Fruit fly (Drosophila melanogaster): Measurements from ENCODE around the gene twin.

The twin gene

dm6 chr3R:24221334-24222302 is at the start of gene twin:
Gene twin (minus strand): TSS chr3R:24221965.
- TF ChIP-seq CG8159 (tag; optimal IDR thresholded peaks at IDR 0.05), result peak; percentile 18
- TF ChIP-seq CG17806 (tag; optimal IDR thresholded peaks at IDR 0.05), result peak; percentile 13
- TF ChIP-seq CG32121 (GFP tag; IDR thresholded peaks at IDR 0.05), result peak; percentile 64; the same call in 1 of the 2 replicates
- TF ChIP-seq CG9948 (tag; optimal IDR thresholded peaks at IDR 0.05), result peak; percentile 32
- TF ChIP-seq CG8301 (tag; optimal IDR thresholded peaks at IDR 0.05), result peak; percentile 0
- no peak for TF ChIP-seq gl (tag; optimal IDR thresholded peaks at IDR 0.05)
- TF ChIP-seq Pif1A (GFP tag; optimal IDR thresholded peaks at IDR 0.05), result no peak
- 0 out of 3 replicates have a peak, but pooled peaks have one; percentile 42 for TF ChIP-seq CG4496 (GFP tag; IDR thresholded peaks at IDR 0.05)
- TF ChIP-seq CG15710 (tag; optimal IDR thresholded peaks at IDR 0.05), result peak; percentile 42

dm6 chr3R:24271071-24271470 is 49.3 kb upstream of the twin start, which contains the start of gene jar:
Gene jar (minus strand): TSS chr3R:24271233.
- TF ChIP-seq gl (tag; optimal IDR thresholded peaks at IDR 0.05) (peak; percentile 25), Pif1B (GFP tag; optimal IDR thresholded peaks at IDR 0.05) (no peak), CG12605 (GFP tag; IDR thresholded peaks at IDR 0.05) (peak; percentile 29; the same call in 1 of the 2 replicates), CG13204 (GFP tag; optimal IDR thresholded peaks at IDR 0.05) (peak; percentile 12), CG8159 (tag; optimal IDR thresholded peaks at IDR 0.05) (peak; percentile 16), CG10348 (GFP tag; IDR thresholded peaks at IDR 0.05) (no peak), CG34367 (tag; optimal IDR thresholded peaks at IDR 0.05) (no peak), CG32121 (GFP tag; IDR thresholded peaks at IDR 0.05) (peak; percentile 27; the same call in 1 of the 2 replicates), Snoo (tag; optimal IDR thresholded peaks at IDR 0.05) (peak; percentile 18), EcR (GFP tag; optimal IDR thresholded peaks at IDR 0.05) (peak; percentile 39), fd96Ca (GFP tag; IDR thresholded peaks at IDR 0.05) (no peak; the same call in 2 of the 3 replicates), Ets98B (GFP tag; IDR thresholded peaks at IDR 0.05) (peak; percentile 49; the same call in 1 of the 2 replicates), CG4496 (GFP tag; IDR thresholded peaks at IDR 0.05) (peak; percentile 31; the same call in 1 of the 3 replicates), Pif1A (GFP tag; optimal IDR thresholded peaks at IDR 0.05) (no peak), D1 (tag; optimal IDR thresholded peaks at IDR 0.05) (no peak), CG14655 (GFP tag; optimal IDR thresholded peaks at IDR 0.05) (no peak)

- no peak for TF ChIP-seq EcR (GFP tag; optimal IDR thresholded peaks at IDR 0.05)
- no peak for TF ChIP-seq CG17806 (tag; optimal IDR thresholded peaks at IDR 0.05)
- no peak for TF ChIP-seq CG10348 (GFP tag; IDR thresholded peaks at IDR 0.05)
- TF ChIP-seq Pif1B (GFP tag; optimal IDR thresholded peaks at IDR 0.05), result no peak
- TF ChIP-seq Pif1A (GFP tag; optimal IDR thresholded peaks at IDR 0.05), result no peak
- no peak for TF ChIP-seq CG13204 (GFP tag; optimal IDR thresholded peaks at IDR 0.05)
- no peak for TF ChIP-seq CG12605 (GFP tag; IDR thresholded peaks at IDR 0.05)
- no peak for TF ChIP-seq Ets98B (GFP tag; IDR thresholded peaks at IDR 0.05)
- no peak for TF ChIP-seq CG9948 (tag; optimal IDR thresholded peaks at IDR 0.05)
- TF ChIP-seq CG8159 (tag; optimal IDR thresholded peaks at IDR 0.05), result no peak
These were observed 48.8 kb upstream of the twin start for dm6 chr3R:24270578-24270977.

dm6 chr3R:24270034-24270433 is 48.3 kb upstream of the twin start:
- TF ChIP-seq CG13204 (GFP tag; optimal IDR thresholded peaks at IDR 0.05), result peak; percentile 27
- no peak for TF ChIP-seq CG9948 (tag; optimal IDR thresholded peaks at IDR 0.05)
- no peak for TF ChIP-seq rn (GFP tag; IDR thresholded peaks at IDR 0.05)
- no peak for TF ChIP-seq CG17806 (tag; optimal IDR thresholded peaks at IDR 0.05)
- TF ChIP-seq EcR (GFP tag; optimal IDR thresholded peaks at IDR 0.05), result peak; percentile 80
- TF ChIP-seq Ets98B (GFP tag; IDR thresholded peaks at IDR 0.05), result no peak
- no peak for TF ChIP-seq CG8301 (tag; optimal IDR thresholded peaks at IDR 0.05)
- TF ChIP-seq Pif1A (GFP tag; optimal IDR thresholded peaks at IDR 0.05), result no peak
- no peak for TF ChIP-seq Snoo (tag; optimal IDR thresholded peaks at IDR 0.05)
- no peak for TF ChIP-seq CG12605 (GFP tag; IDR thresholded peaks at IDR 0.05)

- TF ChIP-seq CG32121 (GFP tag; IDR thresholded peaks at IDR 0.05) (no peak), CG4496 (GFP tag; IDR thresholded peaks at IDR 0.05) (no peak), CG17806 (tag; optimal IDR thresholded peaks at IDR 0.05) (no peak), rn (GFP tag; IDR thresholded peaks at IDR 0.05) (no peak), gl (tag; optimal IDR thresholded peaks at IDR 0.05) (no peak), Pif1B (GFP tag; optimal IDR thresholded peaks at IDR 0.05) (no peak), CG8301 (tag; optimal IDR thresholded peaks at IDR 0.05) (no peak), CG13204 (GFP tag; optimal IDR thresholded peaks at IDR 0.05) (no peak), CG8159 (tag; optimal IDR thresholded peaks at IDR 0.05) (no peak), CG12605 (GFP tag; IDR thresholded peaks at IDR 0.05) (no peak), CG15710 (tag; optimal IDR thresholded peaks at IDR 0.05) (no peak), Ets98B (GFP tag; IDR thresholded peaks at IDR 0.05) (no peak), CG14655 (GFP tag; optimal IDR thresholded peaks at IDR 0.05) (no peak), Snoo (tag; optimal IDR thresholded peaks at IDR 0.05) (no peak), CG10348 (GFP tag; IDR thresholded peaks at IDR 0.05) (no peak), D1 (tag; optimal IDR thresholded peaks at IDR 0.05) (no peak), fd96Ca (GFP tag; IDR thresholded peaks at IDR 0.05) (no peak), EcR (GFP tag; optimal IDR thresholded peaks at IDR 0.05) (no peak), Pif1A (GFP tag; optimal IDR thresholded peaks at IDR 0.05) (no peak), CG34367 (tag; optimal IDR thresholded peaks at IDR 0.05) (no peak)
These were observed 46.5 kb upstream of the twin start for dm6 chr3R:24268293-24268692.
